Worm (Caenorhabditis elegans) whole organism, mixed stage, embryonic: ENCODE results near the gene twk-31.

Source experiments
- bed-3 ChIP-seq: fragments of 200-800 bp; sonication (Bioruptor generic); optimal IDR thresholded peaks from 3 replicates; lab custom pipeline; 2018; ENCODE audit warnings: mild to moderate bottlenecking, missing genetic modification characterization, moderate library complexity, missing compliant biosample characterization
- ceh-39 ChIP-seq: fragments of 150-350 bp; optimal IDR thresholded peaks from 2 replicates; lab custom pipeline; 2014; ENCODE audit warnings: missing biosample characterization, missing genetic modification characterization
- ces-1 ChIP-seq: fragments of 150-350 bp; optimal IDR thresholded peaks from 2 replicates; lab custom pipeline; 2014; ENCODE audit warnings: missing biosample characterization, missing genetic modification reagents, missing genetic modification characterization
- elt-3 ChIP-seq: fragments of 150-350 bp; optimal IDR thresholded peaks from 2 replicates; lab custom pipeline; 2014; ENCODE audit warnings: missing biosample characterization, missing genetic modification characterization
- lin-13 ChIP-seq: fragments of 150-350 bp; optimal IDR thresholded peaks from 2 replicates; lab custom pipeline; 2014; ENCODE audit warnings: missing biosample characterization, missing genetic modification characterization
- lsy-2 ChIP-seq: fragments of 150-350 bp; optimal IDR thresholded peaks from 2 replicates; lab custom pipeline; 2014; ENCODE audit warnings: missing biosample characterization, missing genetic modification characterization
- mab-5 ChIP-seq: fragments of 150-350 bp; optimal IDR thresholded peaks from 2 replicates; lab custom pipeline; 2014; ENCODE audit warnings: missing biosample characterization, missing genetic modification characterization
- nhr-237 ChIP-seq: fragments of 150-350 bp; optimal IDR thresholded peaks from 2 replicates; lab custom pipeline; 2014; ENCODE audit warnings: missing biosample characterization, missing genetic modification characterization
- pha-4 ChIP-seq: fragments of 150-350 bp; optimal IDR thresholded peaks from 2 replicates; lab custom pipeline; 2018; ENCODE audit warnings: missing biosample characterization, missing genetic modification reagents, missing genetic modification characterization
- sem-2 ChIP-seq: fragments of 200-800 bp; sonication (Bioruptor generic); optimal IDR thresholded peaks from 2 replicates; lab custom pipeline; 2018; ENCODE audit warnings: mild to moderate bottlenecking, missing genetic modification characterization, missing compliant biosample characterization
- snpc-4 ChIP-seq: fragments of 150-350 bp; optimal IDR thresholded peaks from 2 replicates; lab custom pipeline; 2014; ENCODE audit warnings: missing biosample characterization, missing genetic modification characterization
- tbx-8 ChIP-seq: fragments of 200-800 bp; sonication (Bioruptor generic); optimal IDR thresholded peaks from 2 replicates; lab custom pipeline; 2018; ENCODE audit warnings: mild to moderate bottlenecking, missing genetic modification characterization, moderate library complexity, missing compliant biosample characterization
- unc-62 ChIP-seq: fragments of 150-350 bp; optimal IDR thresholded peaks from 2 replicates; lab custom pipeline; 2014; ENCODE audit warnings: missing biosample characterization, missing genetic modification reagents, missing genetic modification characterization
- ztf-11 ChIP-seq: fragments of 150-350 bp; optimal IDR thresholded peaks from 2 replicates; lab custom pipeline; 2014; ENCODE audit warnings: missing biosample characterization, missing genetic modification characterization

- no peak for TF ChIP-seq unc-62 (GFP tag; lab: Kevin White, UChicago)
- TF ChIP-seq ztf-11 (tag; lab: Kevin White, UChicago), result no peak
- no peak for TF ChIP-seq snpc-4 (tag; lab: Kevin White, UChicago)
- no peak for TF ChIP-seq ces-1
- no peak for TF ChIP-seq lin-13 (tag; lab: Kevin White, UChicago)
- TF ChIP-seq ceh-39 (tag; lab: Kevin White, UChicago), result no peak
- no peak for TF ChIP-seq nhr-237
- TF ChIP-seq lsy-2 (tag; lab: Kevin White, UChicago), result no peak
- no peak for TF ChIP-seq tbx-8 (GFP tag; lab: Kevin White, UChicago)
- TF ChIP-seq sem-2 (GFP tag; lab: Kevin White, UChicago), result no peak
- TF ChIP-seq bed-3 (GFP tag; lab: Kevin White, UChicago), result no peak
- no peak for TF ChIP-seq pha-4 (tag; lab: Kevin White, UChicago)
- no peak for TF ChIP-seq mab-5 (tag; lab: Kevin White, UChicago)
- no peak for TF ChIP-seq elt-3 (tag; lab: Kevin White, UChicago)
Measured at ce11 chrIII:11372199-11372938, 38.1 kb upstream of the twk-31 start.
